Worm (Caenorhabditis elegans): ENCODE measurements around the gene C45E5.1.

DNA sequence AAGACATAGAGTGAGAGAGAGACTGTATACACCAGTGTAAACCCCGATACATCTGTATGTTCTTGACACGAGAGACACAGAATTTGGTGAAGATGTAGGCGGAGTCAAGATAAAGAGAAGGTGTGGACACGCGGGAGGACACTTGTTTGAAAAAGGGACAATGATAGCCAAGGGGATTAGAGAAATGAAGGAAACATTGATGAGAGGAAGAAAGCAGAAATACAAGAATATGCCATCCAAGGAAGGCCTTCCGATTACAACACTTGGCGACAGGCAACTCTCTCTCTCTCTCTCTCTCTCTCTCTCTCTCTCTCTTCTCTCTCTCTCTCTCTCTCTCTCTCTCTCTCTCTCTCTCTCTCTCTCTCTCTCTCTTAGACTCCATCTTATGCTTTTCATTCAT, 37.6 kb upstream of the C45E5.1 start:
- TF ChIP-seq dpff-1 (tag; optimal IDR thresholded peaks at IDR 0.05) (no peak), dpl-1 (GFP tag; optimal IDR thresholded peaks at IDR 0.05) (no peak), C17E4.6 (GFP tag; IDR thresholded peaks at IDR 0.05) (no peak)

Data from whole organism, young adult.